Worm (Caenorhabditis elegans) whole organism, L4/young adult: ENCODE data around the gene C46G7.2.

Experiments
- W03F9.2 ChIP-seq: fragments of 150-350 bp; optimal IDR thresholded peaks from 2 replicates; lab custom pipeline; 2014; ENCODE audit warnings: missing biosample characterization, missing genetic modification characterization
- dao-5 ChIP-seq: sonication (generic microtip); optimal IDR thresholded peaks from 2 replicates; lab custom pipeline; 2016; ENCODE audit warnings: missing genotype, missing genetic modification characterization, moderate library complexity, missing compliant biosample characterization
- him-1 ChIP-seq: sonication (generic microtip); optimal IDR thresholded peaks from 2 replicates; lab custom pipeline; 2016; ENCODE audit warnings: missing genotype, missing genetic modification reagents, missing genetic modification characterization, missing compliant biosample characterization

ce11 chrIV:6040676-6041075 is 25.7 kb downstream of the C46G7.2 start, which contains the start of gene kcc-2:
- TF ChIP-seq him-1 (tag; lab: Kevin White, UChicago) (no peak), W03F9.2 (tag; lab: Kevin White, UChicago) (no peak), dao-5 (tag; lab: Kevin White, UChicago) (no peak)
